Worm (Caenorhabditis elegans): ENCODE results near the gene Y39B6A.13.

Y39B6A.13 gene

DNA sequence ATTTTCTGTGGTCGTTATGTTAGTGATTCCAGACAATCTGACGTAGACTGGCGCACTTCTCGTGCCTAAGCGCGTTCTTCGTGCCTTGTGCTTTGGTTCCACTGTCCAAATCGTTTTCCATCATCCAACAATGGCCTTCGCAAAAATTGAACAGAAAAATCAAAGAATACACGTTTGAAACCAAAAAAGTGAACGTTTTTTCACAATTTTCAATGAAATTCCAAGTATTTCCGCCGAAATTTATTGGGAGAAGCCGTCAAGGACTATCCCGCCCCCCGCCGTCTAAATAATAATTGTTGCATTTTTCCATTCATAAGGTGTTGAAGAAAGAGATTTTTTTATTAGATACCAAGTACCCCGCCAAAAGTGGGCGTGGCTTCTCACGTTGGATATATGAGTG is 21.3 kb upstream of the Y39B6A.13 start, which contains the start of gene cpg-23:
Gene cpg-23, plus strand, starts transcription at position 301 of the 400 bp plus-strand sequence.
- TF ChIP-seq dmd-6 (GFP tag; IDR thresholded peaks at IDR 0.05) = no peak
- TF ChIP-seq vab-7 (GFP tag; IDR thresholded peaks at IDR 0.05) = no peak
- no peak for TF ChIP-seq skn-1 (tag; optimal IDR thresholded peaks at IDR 0.05)
- TF ChIP-seq T20F7.1 (GFP tag; optimal IDR thresholded peaks at IDR 0.05) = no peak
- no peak for TF ChIP-seq pha-4 (GFP tag; IDR thresholded peaks at IDR 0.05)
- no peak for TF ChIP-seq pha-4 (tag; optimal IDR thresholded peaks at IDR 0.05)
- no peak for TF ChIP-seq zip-2 (tag; optimal IDR thresholded peaks at IDR 0.05)
- TF ChIP-seq dmd-8 (GFP tag; IDR thresholded peaks at IDR 0.05) = no peak
- no peak for TF ChIP-seq Y105C5A.15 (GFP tag; IDR thresholded peaks at IDR 0.05)
- TF ChIP-seq pqm-1 (tag; optimal IDR thresholded peaks at IDR 0.05) = no peak
- TF ChIP-seq mdl-1 (tag; optimal IDR thresholded peaks at IDR 0.05) = no peak
- TF ChIP-seq lin-38 (GFP tag; IDR thresholded peaks at IDR 0.05) = no peak
- TF ChIP-seq ctbp-1 (GFP tag; IDR thresholded peaks at IDR 0.05) = no peak
- no peak for TF ChIP-seq ztf-7 (tag; optimal IDR thresholded peaks at IDR 0.05)
- no peak for TF ChIP-seq nhr-77 (tag; optimal IDR thresholded peaks at IDR 0.05)
- TF ChIP-seq attf-4 (tag; optimal IDR thresholded peaks at IDR 0.05) = no peak
- TF ChIP-seq ama-1 (optimal IDR thresholded peaks at IDR 0.05) = no peak

DNA sequence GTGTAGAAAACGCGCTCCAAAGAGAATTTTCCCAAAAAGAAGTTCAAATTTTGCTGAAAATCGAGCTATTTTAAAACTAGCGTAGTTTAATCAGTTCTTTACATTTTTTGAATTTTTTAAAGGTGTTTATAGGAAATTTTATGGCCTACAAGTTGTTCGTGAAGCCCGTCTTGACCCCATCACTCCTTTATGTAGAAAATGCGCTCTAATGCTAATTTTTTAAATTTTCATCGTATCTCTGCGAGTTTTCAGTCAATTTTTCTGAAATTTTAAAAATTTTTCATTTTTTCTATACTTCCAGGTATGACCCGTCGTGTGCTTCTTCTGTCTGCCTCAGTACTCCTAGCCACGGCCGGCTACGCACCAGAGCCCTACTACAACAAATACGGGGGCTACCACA is 17.0 kb upstream of the Y39B6A.13 start, which contains the start of gene Y39B6A.9:
Gene Y39B6A.9, plus strand, starts transcription at position 301 of the 400 bp plus-strand sequence.
- TF ChIP-seq nhr-6 (tag; optimal IDR thresholded peaks at IDR 0.05) (no peak), Y48G9A.11 (GFP tag; IDR thresholded peaks at IDR 0.05) (no peak), nhr-25 (tag; optimal IDR thresholded peaks at IDR 0.05; ENCODE audit: borderline replicate concordance, insufficient read depth) (no peak), dmd-6 (GFP tag; IDR thresholded peaks at IDR 0.05) (no peak), aha-1 (tag) (peak; percentile 28)

- TF ChIP-seq nhr-48 (tag; optimal IDR thresholded peaks at IDR 0.05) (no peak), pha-4 (GFP tag; IDR thresholded peaks at IDR 0.05) (no peak), pha-4 (tag; optimal IDR thresholded peaks at IDR 0.05) (no peak)
These were observed 14.3 kb upstream of the Y39B6A.13 start, which contains the start of gene Y39B6A.10 for ce11 chrV:19133507-19133906. TSS of gene Y39B6A.10 (minus strand) at chrV:19133607.

ce11 chrV:19131848-19132401 is 12.7 kb upstream of the Y39B6A.13 start:
- 0 out of 2 replicates have a peak, but pooled peaks have one; percentile 12 for TF ChIP-seq F44E2.7 (GFP tag; IDR thresholded peaks at IDR 0.05)
- TF ChIP-seq ceh-28 (tag; optimal IDR thresholded peaks at IDR 0.05) = peak; percentile 82
- TF ChIP-seq lin-29 (GFP tag; IDR thresholded peaks at IDR 0.05) = no peak

DNA sequence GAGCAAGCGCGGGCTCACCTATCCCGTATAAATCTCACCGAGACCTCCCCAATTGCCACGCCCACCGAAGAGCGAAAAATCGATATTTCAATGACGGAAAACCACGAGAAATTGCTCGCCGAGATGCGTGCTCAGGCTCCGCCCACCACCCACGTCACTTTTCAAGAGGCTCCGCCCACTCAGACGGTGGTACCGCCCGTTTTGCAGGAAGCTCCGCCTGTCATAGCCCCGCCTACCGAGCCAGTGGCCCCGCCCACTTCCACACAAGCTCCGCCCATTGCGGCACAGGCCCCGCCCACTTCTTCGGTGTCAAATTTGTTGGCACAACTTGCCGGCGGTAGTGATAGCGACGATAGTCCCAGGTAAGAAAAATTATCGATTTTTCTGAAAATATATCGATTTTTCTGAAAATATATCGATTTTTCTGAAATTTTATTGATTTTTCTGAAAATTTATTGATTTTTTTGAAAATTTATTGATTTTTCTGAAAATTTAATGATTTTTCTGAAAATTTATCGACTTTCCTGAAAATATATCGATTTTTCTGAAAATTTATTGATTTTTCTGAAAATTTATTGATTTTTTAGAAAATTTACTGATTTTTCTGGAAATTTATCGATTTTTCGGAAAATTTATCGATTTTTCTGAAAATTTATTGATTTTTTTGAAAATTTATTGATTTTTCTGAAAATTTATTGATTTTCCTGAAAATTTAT is 10.4 kb upstream of the Y39B6A.13 start:
- TF ChIP-seq nhr-102 (tag; optimal IDR thresholded peaks at IDR 0.05) = no peak
- TF ChIP-seq fos-1 (tag; optimal IDR thresholded peaks at IDR 0.05) = no peak
- TF ChIP-seq lin-39 (tag; optimal IDR thresholded peaks at IDR 0.05) = no peak
- TF ChIP-seq ZK337.2 (GFP tag; IDR thresholded peaks at IDR 0.05) = 0 out of 2 replicates have a peak, but pooled peaks have one; percentile 28
- TF ChIP-seq set-16 (GFP tag; IDR thresholded peaks at IDR 0.05) = peak; percentile 89

DNA sequence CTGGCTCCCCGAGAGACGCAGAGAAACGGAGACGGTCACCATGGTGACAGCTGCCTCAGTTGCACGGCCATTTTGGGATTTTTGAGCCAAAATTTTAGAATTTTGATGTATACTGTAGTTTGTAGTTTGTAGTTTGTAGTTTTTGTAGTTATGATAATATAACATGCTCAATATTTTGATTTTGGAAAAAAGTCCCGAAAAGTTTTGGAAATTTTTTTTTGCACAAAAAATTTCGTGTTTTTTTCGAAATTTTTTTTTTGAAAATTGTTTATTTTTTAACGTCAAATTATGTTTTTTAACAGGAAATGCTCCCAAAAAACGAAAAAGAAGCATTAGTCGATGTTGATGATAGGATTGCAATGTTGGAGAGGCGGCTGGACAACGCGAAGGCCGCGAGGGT is 8.0 kb upstream of the Y39B6A.13 start, which contains the start of gene dyf-17:
Gene dyf-17, plus strand, starts transcription at position 301 of the 400 bp plus-strand sequence.
- peak; percentile 40 for TF ChIP-seq aha-1 (tag)
- TF ChIP-seq unc-39 (tag; optimal IDR thresholded peaks at IDR 0.05) = no peak
- no peak for TF ChIP-seq aly-2 (tag; optimal IDR thresholded peaks at IDR 0.05)

All from whole organism, L4 larva.